Worm (Caenorhabditis elegans) whole organism, L1 larva: ENCODE results near the gene Y51A2D.18.

ENCODE experiments used
- elt-3 ChIP-seq, 6 experiments: fragments of 150-350 bp in 1 of 6; sonication (generic microtip); optimal IDR thresholded peaks; 2 replicates each; lab custom pipeline; 2017 to 2018; ENCODE audit warnings: missing biosample characterization in 6 of 6, missing genetic modification characterization in 6 of 6, inconsistent platforms in 1 of 6
- nhr-85 ChIP-seq: sonication (generic microtip); peaks from one replicate; lab custom pipeline; 2016; ENCODE audit warnings: missing genetic modification characterization, inconsistent platforms, missing compliant biosample characterization
- snpc-4 ChIP-seq: fragments of 150-350 bp; optimal IDR thresholded peaks from 2 replicates; lab custom pipeline; 2014; ENCODE audit warnings: missing biosample characterization, missing genetic modification characterization
- ztf-11 ChIP-seq, 2 experiments: sonication (generic microtip); optimal IDR thresholded peaks; 2 replicates each; lab custom pipeline; 2016 to 2017; ENCODE audit warnings: missing genetic modification characterization in 2 of 2, missing biosample characterization in 1 of 2, missing compliant biosample characterization in 1 of 2

- TF ChIP-seq snpc-4 (tag; lab: Kevin White, UChicago) (no peak), elt-3 (tag; optimal IDR thresholded peaks at IDR 0.05; lab: Kevin White, UChicago) (no peak), nhr-85 (tag; lab: Kevin White, UChicago) (no peak), ztf-11 (tag; optimal IDR thresholded peaks at IDR 0.05; lab: Kevin White, UChicago) (no peak)
These were observed 52.1 kb downstream of the Y51A2D.18 start, which contains the start of gene ZK262.20 for ce11 chrV:18434961-18435360.
